Worm (Caenorhabditis elegans) whole organism, mixed stage, embryonic: ENCODE results near the gene C04A11.5.
A peak's percentile ranks its signal among the peaks of the same experiment; 100 is the strongest.

Experiments used
- M03D4.4 ChIP-seq: sonication (generic microtip); optimal IDR thresholded peaks from 2 replicates; lab custom pipeline; 2017; ENCODE audit warnings: mild to moderate bottlenecking, missing genetic modification characterization, missing compliant biosample characterization
- ceh-39 ChIP-seq: fragments of 150-350 bp; optimal IDR thresholded peaks from 2 replicates; lab custom pipeline; 2014; ENCODE audit warnings: missing biosample characterization, missing genetic modification characterization
- ceh-43 ChIP-seq: fragments of 200-800 bp; sonication (Bioruptor generic); optimal IDR thresholded peaks from 2 replicates; lab custom pipeline; 2018; ENCODE audit warnings: mild to moderate bottlenecking, missing genetic modification characterization, moderate library complexity, missing compliant biosample characterization
- ceh-83 ChIP-seq: fragments of 200-800 bp; sonication (Bioruptor generic); optimal IDR thresholded peaks from 2 replicates; lab custom pipeline; 2018; ENCODE audit warnings: mild to moderate bottlenecking, missing genetic modification characterization, missing compliant biosample characterization
- ces-1 ChIP-seq: fragments of 150-350 bp; optimal IDR thresholded peaks from 2 replicates; lab custom pipeline; 2014; ENCODE audit warnings: missing biosample characterization, missing genetic modification reagents, missing genetic modification characterization
- drap-1 ChIP-seq: fragments of 200-800 bp; sonication (Bioruptor generic); optimal IDR thresholded peaks from 3 replicates; lab custom pipeline; 2018; ENCODE audit warnings: mild to moderate bottlenecking, missing genetic modification characterization, missing compliant biosample characterization
- elt-1 ChIP-seq: sonication (generic microtip); optimal IDR thresholded peaks from 2 replicates; lab custom pipeline; 2017; ENCODE audit warnings: missing genetic modification characterization, mild to moderate bottlenecking, missing compliant biosample characterization, antibody characterized with exemption, moderate library complexity, borderline replicate concordance; ENCODE audit not compliant: insufficient read depth
- elt-3 ChIP-seq: fragments of 150-350 bp; optimal IDR thresholded peaks from 2 replicates; lab custom pipeline; 2014; ENCODE audit warnings: missing biosample characterization, missing genetic modification characterization
- flh-1 ChIP-seq: fragments of 200-800 bp; sonication (Bioruptor generic); optimal IDR thresholded peaks from 2 replicates; lab custom pipeline; 2018; ENCODE audit warnings: mild to moderate bottlenecking, missing genetic modification characterization, moderate library complexity, missing compliant biosample characterization
- ham-2 ChIP-seq: fragments of 200-800 bp; sonication (Bioruptor generic); optimal IDR thresholded peaks from 2 replicates; lab custom pipeline; 2018; ENCODE audit warnings: mild to moderate bottlenecking, missing genetic modification characterization, missing compliant biosample characterization
- hlh-1 ChIP-seq: fragments of 150-350 bp; optimal IDR thresholded peaks from 2 replicates; lab custom pipeline; 2014; ENCODE audit warnings: missing biosample characterization, missing genetic modification reagents, missing genetic modification characterization
- lin-13 ChIP-seq: fragments of 150-350 bp; optimal IDR thresholded peaks from 2 replicates; lab custom pipeline; 2014; ENCODE audit warnings: missing biosample characterization, missing genetic modification characterization
- lin-32 ChIP-seq: fragments of 200-800 bp; sonication (Bioruptor generic); optimal IDR thresholded peaks from 2 replicates; lab custom pipeline; 2018; ENCODE audit warnings: mild to moderate bottlenecking, missing genetic modification characterization, missing compliant biosample characterization
- lsy-2 ChIP-seq: fragments of 150-350 bp; optimal IDR thresholded peaks from 2 replicates; lab custom pipeline; 2014; ENCODE audit warnings: missing biosample characterization, missing genetic modification characterization
- mab-5 ChIP-seq: fragments of 150-350 bp; optimal IDR thresholded peaks from 2 replicates; lab custom pipeline; 2014; ENCODE audit warnings: missing biosample characterization, missing genetic modification characterization
- mep-1 ChIP-seq: fragments of 150-350 bp; optimal IDR thresholded peaks from 2 replicates; lab custom pipeline; 2017; ENCODE audit warnings: missing biosample characterization, missing genetic modification reagents, missing genetic modification characterization, inconsistent platforms
- mls-2 ChIP-seq: sonication (generic microtip); optimal IDR thresholded peaks from 2 replicates; lab custom pipeline; 2016; ENCODE audit warnings: mild to moderate bottlenecking, missing genetic modification characterization, moderate library complexity, missing compliant biosample characterization
- nhr-2 ChIP-seq: fragments of 150-350 bp; optimal IDR thresholded peaks from 2 replicates; lab custom pipeline; 2014; ENCODE audit warnings: missing biosample characterization, missing genetic modification characterization
- nhr-237 ChIP-seq: fragments of 150-350 bp; optimal IDR thresholded peaks from 2 replicates; lab custom pipeline; 2014; ENCODE audit warnings: missing biosample characterization, missing genetic modification characterization
- nhr-28 ChIP-seq: fragments of 150-350 bp; optimal IDR thresholded peaks from 2 replicates; lab custom pipeline; 2014; ENCODE audit warnings: missing biosample characterization, missing genetic modification characterization
- nhr-76 ChIP-seq: sonication (generic microtip); optimal IDR thresholded peaks from 2 replicates; lab custom pipeline; 2017; ENCODE audit warnings: missing biosample characterization, missing genetic modification characterization
- pha-4 ChIP-seq: fragments of 150-350 bp; optimal IDR thresholded peaks from 2 replicates; lab custom pipeline; 2018; ENCODE audit warnings: missing biosample characterization, missing genetic modification reagents, missing genetic modification characterization
- sem-2 ChIP-seq: fragments of 200-800 bp; sonication (Bioruptor generic); optimal IDR thresholded peaks from 2 replicates; lab custom pipeline; 2018; ENCODE audit warnings: mild to moderate bottlenecking, missing genetic modification characterization, missing compliant biosample characterization
- snpc-4 ChIP-seq: fragments of 150-350 bp; optimal IDR thresholded peaks from 2 replicates; lab custom pipeline; 2014; ENCODE audit warnings: missing biosample characterization, missing genetic modification characterization
- sptf-1 ChIP-seq: sonication (generic microtip); optimal IDR thresholded peaks from 2 replicates; lab custom pipeline; 2017; ENCODE audit warnings: mild to moderate bottlenecking, missing genetic modification characterization, moderate library complexity, missing compliant biosample characterization
- unc-120 ChIP-seq: sonication (generic microtip); optimal IDR thresholded peaks from 2 replicates; lab custom pipeline; 2017; ENCODE audit warnings: missing genetic modification characterization, missing compliant biosample characterization; ENCODE audit not compliant: poor library complexity, severe bottlenecking
- unc-39 ChIP-seq: fragments of 150-350 bp; optimal IDR thresholded peaks from 2 replicates; lab custom pipeline; 2014; ENCODE audit warnings: missing biosample characterization, missing genetic modification characterization
- unc-62 ChIP-seq: fragments of 150-350 bp; optimal IDR thresholded peaks from 2 replicates; lab custom pipeline; 2014; ENCODE audit warnings: missing biosample characterization, missing genetic modification reagents, missing genetic modification characterization
- zip-8 ChIP-seq: fragments of 150-350 bp; optimal IDR thresholded peaks from 2 replicates; lab custom pipeline; 2014; ENCODE audit warnings: missing biosample characterization, missing genetic modification characterization
- ztf-11 ChIP-seq: fragments of 150-350 bp; optimal IDR thresholded peaks from 2 replicates; lab custom pipeline; 2014; ENCODE audit warnings: missing biosample characterization, missing genetic modification characterization

C04A11.5 gene

ce11 chrX:13633876-13634479, 30.4 kb upstream of the C04A11.5 start:
- TF ChIP-seq zip-8 (tag; lab: Kevin White, UChicago) (peak; percentile 28), nhr-2 (no peak), elt-3 (tag; lab: Kevin White, UChicago) (no peak), ces-1 (GFP tag; lab: Kevin White, UChicago) (peak; percentile 72), drap-1 (GFP tag; lab: Kevin White, UChicago) (no peak)

ce11 chrX:13637526-13637925, 26.9 kb upstream of the C04A11.5 start:
- TF ChIP-seq unc-120 (tag; lab: Kevin White, UChicago): peak; percentile 43
- TF ChIP-seq unc-62 (GFP tag; lab: Kevin White, UChicago): peak; percentile 45
- TF ChIP-seq ceh-83 (GFP tag; lab: Kevin White, UChicago): no peak
- TF ChIP-seq hlh-1 (tag; lab: Kevin White, UChicago): peak; percentile 7
- no peak for TF ChIP-seq mls-2
- TF ChIP-seq, all 35 proteins: peak for 3

- no peak for TF ChIP-seq unc-39 (tag; lab: Kevin White, UChicago)
- peak; percentile 28 for TF ChIP-seq unc-62 (GFP tag; lab: Kevin White, UChicago)
- TF ChIP-seq hlh-1 (tag; lab: Kevin White, UChicago): peak; percentile 45
- TF ChIP-seq unc-120 (tag; lab: Kevin White, UChicago): peak; percentile 84
Observed at ce11 chrX:13638351-13638958, 25.9 kb upstream of the C04A11.5 start.

ce11 chrX:13639577-13639976, 24.8 kb upstream of the C04A11.5 start, which contains the start of gene twk-20:
TSS of gene twk-20 (plus strand) at chrX:13639877.
- TF ChIP-seq ces-1 (GFP tag; lab: Kevin White, UChicago): peak; percentile 20
- TF ChIP-seq M03D4.4 (tag; lab: Kevin White, UChicago): no peak

- TF ChIP-seq M03D4.4 (tag; lab: Kevin White, UChicago) (no peak), nhr-76 (tag; lab: Kevin White, UChicago) (no peak), sptf-1 (no peak), ceh-83 (GFP tag; lab: Kevin White, UChicago) (no peak), nhr-237 (no peak), elt-3 (tag; lab: Kevin White, UChicago) (no peak), lsy-2 (tag; lab: Kevin White, UChicago) (no peak), sem-2 (GFP tag; lab: Kevin White, UChicago) (no peak), unc-62 (GFP tag; lab: Kevin White, UChicago) (no peak), unc-120 (tag; lab: Kevin White, UChicago) (no peak), ceh-43 (GFP tag; lab: Kevin White, UChicago) (no peak), pha-4 (tag; lab: Kevin White, UChicago) (no peak), mep-1 (tag; lab: Kevin White, UChicago) (no peak), nhr-2 (no peak), nhr-28 (tag; lab: Kevin White, UChicago) (no peak), mab-5 (tag; lab: Kevin White, UChicago) (no peak)
- TF ChIP-seq, all 35 proteins: peak for 0
Observed at ce11 chrX:13644884-13645283, 19.5 kb upstream of the C04A11.5 start.

ce11 chrX:13646798-13647197, 17.6 kb upstream of the C04A11.5 start, which contains the start of gene acr-9:
TSS of gene acr-9 (minus strand) at chrX:13646898.
- TF ChIP-seq elt-3 (tag; lab: Kevin White, UChicago) (no peak), snpc-4 (tag; lab: Kevin White, UChicago) (no peak), ztf-11 (tag; lab: Kevin White, UChicago) (no peak), ceh-39 (tag; lab: Kevin White, UChicago) (no peak), elt-1 (tag; lab: Kevin White, UChicago) (no peak), unc-120 (tag; lab: Kevin White, UChicago) (no peak), ham-2 (GFP tag; lab: Kevin White, UChicago) (no peak), unc-62 (GFP tag; lab: Kevin White, UChicago) (no peak), nhr-2 (no peak), flh-1 (GFP tag; lab: Kevin White, UChicago) (no peak), nhr-76 (tag; lab: Kevin White, UChicago) (no peak), M03D4.4 (tag; lab: Kevin White, UChicago) (no peak), lsy-2 (tag; lab: Kevin White, UChicago) (no peak), lin-32 (GFP tag; lab: Kevin White, UChicago) (no peak), lin-13 (tag; lab: Kevin White, UChicago) (no peak)
